Fruit fly (Drosophila melanogaster): ENCODE results near the gene ko.

Gene ko

DNA sequence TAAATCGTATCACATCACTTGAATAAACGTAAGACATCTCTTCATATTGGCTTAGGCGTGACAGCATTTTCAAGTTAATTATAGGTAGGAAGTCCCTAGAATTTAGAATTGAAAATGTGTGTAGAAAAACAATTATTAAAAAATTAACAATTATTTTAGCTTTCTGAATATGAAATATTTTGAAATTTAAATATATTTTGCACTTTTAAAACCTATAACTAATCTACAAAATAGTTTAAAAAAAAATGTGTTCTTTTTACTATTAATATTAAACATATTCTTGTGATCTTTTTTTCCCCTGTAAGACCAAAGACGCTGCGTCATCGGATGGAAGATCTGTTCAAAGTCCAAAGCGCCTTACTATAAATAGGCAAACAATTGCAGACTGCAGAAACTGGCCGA lies 8.4 kb downstream of the ko start (continued):
- TF ChIP-seq CG32006 (GFP tag; optimal IDR thresholded peaks at IDR 0.05) (peak; percentile 66), esn (GFP tag; optimal IDR thresholded peaks at IDR 0.05) (no peak), Eip93F (GFP tag; optimal IDR thresholded peaks at IDR 0.05) (no peak), Sox15 (GFP tag; optimal IDR thresholded peaks at IDR 0.05) (no peak), CG31627 (GFP tag; optimal IDR thresholded peaks at IDR 0.05) (no peak), CG6792 (GFP tag; optimal IDR thresholded peaks at IDR 0.05) (no peak), CG8119 (GFP tag; IDR thresholded peaks at IDR 0.05) (peak; percentile 55; the same call in 2 of the 3 replicates)

DNA sequence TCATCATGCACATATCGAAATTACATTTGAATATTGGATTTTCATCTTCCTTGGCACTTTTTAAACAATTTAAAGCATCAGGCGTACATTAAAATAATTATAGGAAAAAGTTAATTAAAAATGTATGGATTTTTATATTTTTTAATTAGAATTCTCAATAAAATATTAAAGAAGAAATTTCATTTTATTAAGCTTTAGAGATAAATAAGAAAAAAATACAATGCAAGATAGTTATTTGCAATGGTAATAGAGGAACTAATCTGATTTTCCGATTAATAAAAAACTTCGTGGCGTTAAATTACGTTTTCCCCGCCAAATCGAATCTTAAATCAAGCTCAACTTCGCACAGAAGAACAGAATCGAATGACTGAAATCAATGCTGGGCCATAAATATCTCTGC lies 9.6 kb downstream of the ko start, which contains the start of gene CG43938:
TSS of gene CG43938 (plus strand) at position 301 of the 400 bp plus-strand sequence.
- no peak for TF ChIP-seq CG9139 (GFP tag; optimal IDR thresholded peaks at IDR 0.05)
- TF ChIP-seq dsx (GFP tag; optimal IDR thresholded peaks at IDR 0.05; ENCODE audit: poor library complexity, severe bottlenecking), result no peak
- no peak for TF ChIP-seq CG11294 (GFP tag; IDR thresholded peaks at IDR 0.05)
- no peak for TF ChIP-seq eg (GFP tag; IDR thresholded peaks at IDR 0.05)
- no peak for TF ChIP-seq OdsH (GFP tag; optimal IDR thresholded peaks at IDR 0.05)
- no peak for TF ChIP-seq Eip78C (GFP tag)
- TF ChIP-seq topi (GFP tag; optimal IDR thresholded peaks at IDR 0.05), result no peak
- TF ChIP-seq Hr4 (GFP tag; optimal IDR thresholded peaks at IDR 0.05), result no peak
- TF ChIP-seq Sox14 (GFP tag; optimal IDR thresholded peaks at IDR 0.05), result no peak
- no peak for TF ChIP-seq dac (GFP tag; optimal IDR thresholded peaks at IDR 0.05)
- no peak for TF ChIP-seq Smox (GFP tag; optimal IDR thresholded peaks at IDR 0.05)
- TF ChIP-seq CG8319 (GFP tag; optimal IDR thresholded peaks at IDR 0.05), result no peak
- no peak for TF ChIP-seq cyc (GFP tag; optimal IDR thresholded peaks at IDR 0.05)
- TF ChIP-seq CG1621 (tag; optimal IDR thresholded peaks at IDR 0.05), result no peak
- TF ChIP-seq Gug (GFP tag; IDR thresholded peaks at IDR 0.05), result no peak
- TF ChIP-seq CG6808 (GFP tag; optimal IDR thresholded peaks at IDR 0.05), result no peak
- TF ChIP-seq CG6163 (GFP tag; IDR thresholded peaks at IDR 0.05), result no peak
- no peak for TF ChIP-seq CG10631 (GFP tag; optimal IDR thresholded peaks at IDR 0.05)

DNA sequence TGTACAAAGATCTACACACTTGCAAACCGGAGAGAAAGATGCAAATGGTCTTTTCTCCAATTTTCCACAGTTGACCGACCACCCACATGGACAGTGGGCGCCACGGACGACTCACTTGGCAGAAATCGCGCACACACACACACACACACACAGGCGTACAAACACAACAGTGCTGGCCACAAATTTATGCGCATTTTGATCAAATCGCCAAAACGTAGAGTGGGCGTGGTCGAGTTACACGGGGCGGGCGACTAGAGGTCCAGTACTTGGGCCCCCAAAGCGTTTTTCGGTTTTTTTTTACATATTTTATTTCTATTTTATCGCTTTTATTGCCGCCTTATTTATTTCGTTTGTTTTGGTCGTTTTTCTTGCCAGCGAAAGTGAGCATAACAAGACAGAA lies 12.4 kb downstream of the ko start:
- TF ChIP-seq CG15336 (GFP tag; IDR thresholded peaks at IDR 0.05), result peak; percentile 54; the same call in 1 of the 2 replicates
- TF ChIP-seq CG6808 (GFP tag; optimal IDR thresholded peaks at IDR 0.05), result no peak
- peak; percentile 26 for TF ChIP-seq Hr4 (GFP tag; optimal IDR thresholded peaks at IDR 0.05)
- TF ChIP-seq eg (GFP tag; IDR thresholded peaks at IDR 0.05), result 0 out of 3 replicates have a peak, but pooled peaks have one; percentile 25
- TF ChIP-seq dac (GFP tag; optimal IDR thresholded peaks at IDR 0.05), result peak; percentile 44
- no peak for TF ChIP-seq Hr39 (GFP tag; optimal IDR thresholded peaks at IDR 0.05)
- no peak for TF ChIP-seq Eip78C (GFP tag)
- TF ChIP-seq CG6276 (GFP tag; optimal IDR thresholded peaks at IDR 0.05), result peak; percentile 45
- TF ChIP-seq CG8119 (GFP tag; IDR thresholded peaks at IDR 0.05), result peak; percentile 42; the same call in 1 of the 3 replicates
- TF ChIP-seq CG32006 (GFP tag; optimal IDR thresholded peaks at IDR 0.05), result peak; percentile 36
- no peak for TF ChIP-seq achi (GFP tag; optimal IDR thresholded peaks at IDR 0.05)

DNA sequence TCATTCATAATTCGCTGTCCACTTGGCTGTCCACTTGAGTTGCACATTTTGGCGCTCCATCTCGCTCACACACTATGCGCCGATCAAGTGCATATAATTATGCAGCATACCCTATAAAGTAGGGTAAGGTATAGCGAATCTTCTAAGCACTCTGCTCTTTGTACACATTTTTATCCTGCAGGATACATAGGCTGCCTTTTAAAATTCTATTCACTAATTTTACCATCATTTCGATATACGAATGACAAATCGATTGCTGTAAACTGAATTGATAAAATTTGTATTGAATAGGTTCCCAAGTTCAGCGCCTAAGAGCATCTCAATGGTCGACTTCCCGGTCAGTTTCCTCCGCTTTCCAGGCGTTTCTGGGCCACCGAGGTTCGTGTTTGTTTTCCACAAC lies 17.9 kb downstream of the ko start:
- TF ChIP-seq Ets96B (tag; optimal IDR thresholded peaks at IDR 0.05), result no peak
- TF ChIP-seq Hr4 (GFP tag; optimal IDR thresholded peaks at IDR 0.05), result peak; percentile 36
- TF ChIP-seq CG15336 (GFP tag; IDR thresholded peaks at IDR 0.05), result 0 out of 2 replicates have a peak, but pooled peaks have one; percentile 26
- peak; percentile 5 for TF ChIP-seq OdsH (GFP tag; optimal IDR thresholded peaks at IDR 0.05)
- TF ChIP-seq CG32006 (GFP tag; optimal IDR thresholded peaks at IDR 0.05), result peak; percentile 53
- TF ChIP-seq dac (GFP tag; optimal IDR thresholded peaks at IDR 0.05), result peak; percentile 2
- peak; percentile 76 for TF ChIP-seq Eip78C (GFP tag)
- TF ChIP-seq vri (GFP tag; optimal IDR thresholded peaks at IDR 0.05), result no peak
- TF ChIP-seq CG8119 (GFP tag; IDR thresholded peaks at IDR 0.05), result peak; percentile 49; the same call in 1 of the 3 replicates

DNA sequence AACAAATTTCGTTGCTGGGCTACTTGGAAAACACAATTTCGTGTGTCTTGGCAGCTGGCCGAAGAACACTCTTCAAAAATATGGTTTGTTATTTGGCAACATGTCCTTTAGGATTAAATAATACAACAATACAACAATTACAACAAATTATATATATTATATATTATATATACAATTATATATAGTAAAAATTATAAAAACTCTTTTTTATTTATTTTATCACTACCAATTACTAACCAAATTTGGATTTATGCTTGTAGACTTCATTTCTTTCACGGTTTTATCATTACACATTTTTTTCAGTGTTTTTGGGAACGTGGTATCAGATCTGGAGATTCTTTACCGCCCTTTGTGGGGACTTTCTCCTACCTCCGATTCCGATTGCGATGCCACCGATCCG lies 22.5 kb downstream of the ko start:
- TF ChIP-seq topi (GFP tag; optimal IDR thresholded peaks at IDR 0.05) (peak; percentile 50), CG8632 (GFP tag; optimal IDR thresholded peaks at IDR 0.05) (peak; percentile 43), CG11294 (GFP tag; IDR thresholded peaks at IDR 0.05) (no peak), Eip78C (GFP tag) (peak; percentile 58), CG3919 (GFP tag; optimal IDR thresholded peaks at IDR 0.05) (peak; percentile 40), Smox (GFP tag; optimal IDR thresholded peaks at IDR 0.05) (peak; percentile 30), fkh (GFP tag; optimal IDR thresholded peaks at IDR 0.05) (no peak), CG6792 (GFP tag; optimal IDR thresholded peaks at IDR 0.05) (peak; percentile 47), OdsH (GFP tag; optimal IDR thresholded peaks at IDR 0.05) (peak; percentile 43), acj6 (GFP tag; optimal IDR thresholded peaks at IDR 0.05) (peak; percentile 34), CG34406 (GFP tag; optimal IDR thresholded peaks at IDR 0.05) (peak; percentile 48), lz (GFP tag; optimal IDR thresholded peaks at IDR 0.05) (peak; percentile 22), cyc (GFP tag; optimal IDR thresholded peaks at IDR 0.05) (peak; percentile 7), CG6808 (GFP tag; optimal IDR thresholded peaks at IDR 0.05) (no peak), Hr38 (GFP tag; optimal IDR thresholded peaks at IDR 0.05) (no peak), spab (GFP tag; optimal IDR thresholded peaks at IDR 0.05) (no peak), svp (GFP tag) (peak; percentile 62), CG31627 (GFP tag; optimal IDR thresholded peaks at IDR 0.05) (peak; percentile 5), Met (GFP tag; optimal IDR thresholded peaks at IDR 0.05) (peak; percentile 47), CG10631 (GFP tag; optimal IDR thresholded peaks at IDR 0.05) (peak; percentile 55), esn (GFP tag; optimal IDR thresholded peaks at IDR 0.05) (peak; percentile 75), Hr39 (GFP tag; optimal IDR thresholded peaks at IDR 0.05) (peak; percentile 12), CG6276 (GFP tag; optimal IDR thresholded peaks at IDR 0.05) (no peak), CG3032 (tag; optimal IDR thresholded peaks at IDR 0.05) (peak; percentile 14)
